Worm (Caenorhabditis elegans) whole organism, L1 larva: ENCODE data around the gene F26F4.8.

ENCODE experiments used
- aly-2 ChIP-seq: fragments of 150-350 bp; optimal IDR thresholded peaks from 2 replicates; lab custom pipeline; 2014; ENCODE audit warnings: missing biosample characterization, missing genetic modification characterization
- ama-1 ChIP-seq: fragments of 150-350 bp; optimal IDR thresholded peaks from 2 replicates; lab custom pipeline; 2014
- ceh-63 ChIP-seq: fragments of 200-800 bp; sonication (Bioruptor generic); optimal IDR thresholded peaks from 2 replicates; lab custom pipeline; 2018; ENCODE audit warnings: mild to moderate bottlenecking, missing genetic modification characterization, missing compliant biosample characterization
- ceh-82 ChIP-seq, 3 experiments: fragments of 150-350 bp in 1 of 3; sonication (generic microtip) in 2 of 3; optimal IDR thresholded peaks; 2 replicates each; lab custom pipeline; 2014 to 2017; ENCODE audit warnings: missing biosample characterization in 3 of 3, missing genetic modification characterization in 3 of 3
- ceh-88 ChIP-seq: fragments of 200-800 bp; sonication (Bioruptor generic); IDR thresholded peaks from 2 replicates; pipeline ENCODE4 v1.3.6; 2022; ENCODE audit warnings: missing genetic modification characterization, missing compliant biosample characterization
- ceh-90 ChIP-seq: sonication (generic microtip); optimal IDR thresholded peaks from 2 replicates; lab custom pipeline; 2016; ENCODE audit warnings: missing genetic modification characterization, missing compliant biosample characterization
- ces-1 ChIP-seq: fragments of 150-350 bp; optimal IDR thresholded peaks from 2 replicates; lab custom pipeline; 2014; ENCODE audit warnings: missing biosample characterization, missing genetic modification reagents, missing genetic modification characterization
- dsc-1 ChIP-seq: sonication (generic microtip); optimal IDR thresholded peaks from 2 replicates; lab custom pipeline; 2016; ENCODE audit warnings: mild to moderate bottlenecking, missing genetic modification characterization, missing compliant biosample characterization
- efl-1 ChIP-seq, 4 experiments: fragments of 150-350 bp; optimal IDR thresholded peaks in 3 of 4; peaks in 1 of 4; 1 replicate in 1 of 4; 2 replicates in 3 of 4; lab custom pipeline; 2014; ENCODE audit warnings: missing biosample characterization in 2 of 4, missing genetic modification characterization in 2 of 4, missing genetic modification reagents in 2 of 4
- efl-3 ChIP-seq: fragments of 200-800 bp; sonication (Bioruptor generic); optimal IDR thresholded peaks from 2 replicates; lab custom pipeline; 2018; ENCODE audit warnings: mild to moderate bottlenecking, missing genetic modification characterization, missing compliant biosample characterization
- egl-13 ChIP-seq: sonication (generic microtip); optimal IDR thresholded peaks from 2 replicates; lab custom pipeline; 2016; ENCODE audit warnings: missing genotype, missing genetic modification reagents, missing genetic modification characterization, missing compliant biosample characterization
- elt-2 ChIP-seq: sonication (generic microtip); optimal IDR thresholded peaks from 2 replicates; lab custom pipeline; 2016; ENCODE audit warnings: missing genetic modification characterization, mild to moderate bottlenecking, inconsistent platforms, missing compliant biosample characterization, missing genetic modification reagents
- ets-5 ChIP-seq: fragments of 200-800 bp; sonication (Bioruptor generic); IDR thresholded peaks from 2 replicates; pipeline ENCODE4 v1.3.6; 2022; ENCODE audit warnings: missing genetic modification characterization, missing compliant biosample characterization
- fkh-10 ChIP-seq: sonication (generic microtip); optimal IDR thresholded peaks from 2 replicates; lab custom pipeline; 2017; ENCODE audit warnings: missing biosample characterization, missing genetic modification reagents, missing genetic modification characterization
- fkh-4 ChIP-seq: sonication (generic microtip); optimal IDR thresholded peaks from 2 replicates; lab custom pipeline; 2016; ENCODE audit warnings: missing compliant biosample characterization, missing genetic modification characterization, borderline replicate concordance
- fkh-8 ChIP-seq: sonication (generic microtip); optimal IDR thresholded peaks from 2 replicates; lab custom pipeline; 2016; ENCODE audit warnings: mild to moderate bottlenecking, missing genetic modification characterization, missing compliant biosample characterization
- fos-1 ChIP-seq: fragments of 150-350 bp; optimal IDR thresholded peaks from 2 replicates; lab custom pipeline; 2014; ENCODE audit warnings: missing biosample characterization, missing genetic modification characterization
- hlh-4 ChIP-seq: sonication (generic microtip); optimal IDR thresholded peaks from 2 replicates; lab custom pipeline; 2016; ENCODE audit warnings: mild to moderate bottlenecking, missing genetic modification characterization, missing compliant biosample characterization
- isw-1 ChIP-seq: fragments of 200-800 bp; sonication (Bioruptor generic); IDR thresholded peaks from 2 replicates; pipeline ENCODE4 v1.3.6; 2022; ENCODE audit warnings: missing genetic modification characterization, missing compliant biosample characterization
- lin-13 ChIP-seq: fragments of 150-350 bp; optimal IDR thresholded peaks from 2 replicates; lab custom pipeline; 2014; ENCODE audit warnings: missing biosample characterization, missing genetic modification reagents, missing genetic modification characterization
- lin-15B ChIP-seq: fragments of 150-350 bp; sonication (generic microtip); optimal IDR thresholded peaks from 3 replicates; lab custom pipeline; 2014; ENCODE audit warnings: missing biosample characterization, missing genetic modification characterization
- lin-35 ChIP-seq, 2 experiments: fragments of 150-350 bp; optimal IDR thresholded peaks; 2 replicates each; lab custom pipeline; 2014; ENCODE audit warnings: missing biosample characterization in 2 of 2, missing genetic modification characterization in 2 of 2, missing genetic modification reagents in 2 of 2
- lin-39 ChIP-seq: fragments of 150-350 bp; optimal IDR thresholded peaks from 2 replicates; lab custom pipeline; 2014; ENCODE audit warnings: missing biosample characterization, missing genetic modification reagents, missing genetic modification characterization
- lsy-2 ChIP-seq, 2 experiments: fragments of 150-350 bp; optimal IDR thresholded peaks; 2 replicates each; lab custom pipeline; 2014; ENCODE audit warnings: missing biosample characterization in 2 of 2, missing genetic modification characterization in 2 of 2
- mef-2 ChIP-seq: fragments of 150-350 bp; optimal IDR thresholded peaks from 2 replicates; lab custom pipeline; 2014; ENCODE audit warnings: missing biosample characterization, missing genetic modification characterization
- mep-1 ChIP-seq: fragments of 150-350 bp; optimal IDR thresholded peaks from 2 replicates; lab custom pipeline; 2014; ENCODE audit warnings: missing biosample characterization, missing genetic modification characterization
- nhr-12 ChIP-seq: sonication (generic microtip); optimal IDR thresholded peaks from 2 replicates; lab custom pipeline; 2017; ENCODE audit warnings: missing biosample characterization, missing genetic modification characterization
- nhr-20 ChIP-seq: sonication (generic microtip); optimal IDR thresholded peaks from 2 replicates; lab custom pipeline; 2016; ENCODE audit warnings: mild to moderate bottlenecking, missing genetic modification characterization, missing compliant biosample characterization
- nhr-76 ChIP-seq: sonication (generic microtip); optimal IDR thresholded peaks from 2 replicates; lab custom pipeline; 2017; ENCODE audit warnings: missing biosample characterization, missing genetic modification characterization
- nhr-84 ChIP-seq: sonication (generic microtip); optimal IDR thresholded peaks from 2 replicates; lab custom pipeline; 2017; ENCODE audit warnings: missing biosample characterization, missing genetic modification characterization
- nhr-85 ChIP-seq: sonication (generic microtip); peaks from one replicate; lab custom pipeline; 2016; ENCODE audit warnings: missing genetic modification characterization, inconsistent platforms, missing compliant biosample characterization
- nhr-90 ChIP-seq: sonication (generic microtip); optimal IDR thresholded peaks from 2 replicates; lab custom pipeline; 2016; ENCODE audit warnings: mild to moderate bottlenecking, missing genetic modification characterization, missing compliant biosample characterization; ENCODE audit not compliant: poor library complexity
- pag-3 ChIP-seq: sonication (generic microtip); optimal IDR thresholded peaks from 2 replicates; lab custom pipeline; 2017; ENCODE audit warnings: missing genetic modification characterization, mild to moderate bottlenecking, missing compliant biosample characterization, antibody characterized with exemption, borderline replicate concordance; ENCODE audit not compliant: insufficient read depth
- pax-3 ChIP-seq: fragments of 200-800 bp; sonication (Bioruptor generic); optimal IDR thresholded peaks from 2 replicates; lab custom pipeline; 2018; ENCODE audit warnings: mild to moderate bottlenecking, missing genetic modification characterization, moderate library complexity, missing compliant biosample characterization
- pqm-1 ChIP-seq: sonication (generic microtip); optimal IDR thresholded peaks from 3 replicates; lab custom pipeline; 2017; ENCODE audit warnings: missing biosample characterization, missing genetic modification characterization
- skn-1 ChIP-seq: fragments of 150-350 bp; optimal IDR thresholded peaks from 2 replicates; lab custom pipeline; 2014; ENCODE audit warnings: missing biosample characterization, missing genetic modification characterization
- snpc-4 ChIP-seq: fragments of 150-350 bp; optimal IDR thresholded peaks from 2 replicates; lab custom pipeline; 2014; ENCODE audit warnings: missing biosample characterization, missing genetic modification characterization
- sox-4 ChIP-seq: sonication (generic microtip); optimal IDR thresholded peaks from 2 replicates; lab custom pipeline; 2016; ENCODE audit warnings: missing genetic modification characterization, missing compliant biosample characterization
- sptf-1 ChIP-seq: fragments of 150-350 bp; optimal IDR thresholded peaks from 2 replicates; lab custom pipeline; 2014; ENCODE audit warnings: missing biosample characterization, missing genetic modification characterization
- sup-37 ChIP-seq: fragments of 200-800 bp; sonication (Bioruptor generic); optimal IDR thresholded peaks from 2 replicates; lab custom pipeline; 2018; ENCODE audit warnings: mild to moderate bottlenecking, missing genetic modification characterization, missing compliant biosample characterization
- swsn-7 ChIP-seq: sonication (generic microtip); optimal IDR thresholded peaks from 2 replicates; lab custom pipeline; 2016; ENCODE audit warnings: missing genetic modification characterization, missing compliant biosample characterization
- tbx-2 ChIP-seq: sonication (generic microtip); optimal IDR thresholded peaks from 2 replicates; lab custom pipeline; 2016; ENCODE audit warnings: missing genetic modification characterization, missing compliant biosample characterization
- unc-130 ChIP-seq: fragments of 150-350 bp; optimal IDR thresholded peaks from 2 replicates; lab custom pipeline; 2017; ENCODE audit warnings: missing biosample characterization, missing genetic modification characterization, inconsistent platforms
- unc-30 ChIP-seq: sonication (generic microtip); optimal IDR thresholded peaks from 2 replicates; lab custom pipeline; 2017; ENCODE audit warnings: missing biosample characterization, missing genetic modification characterization
- unc-62 ChIP-seq: fragments of 150-350 bp; optimal IDR thresholded peaks from 2 replicates; lab custom pipeline; 2014; ENCODE audit warnings: missing biosample characterization, missing genetic modification reagents, missing genetic modification characterization
- xbp-1 ChIP-seq: sonication (generic microtip); optimal IDR thresholded peaks from 2 replicates; lab custom pipeline; 2016; ENCODE audit warnings: missing genetic modification characterization, missing compliant biosample characterization
- ztf-11 ChIP-seq, 2 experiments: sonication (generic microtip); optimal IDR thresholded peaks; 2 replicates each; lab custom pipeline; 2016 to 2017; ENCODE audit warnings: missing genetic modification characterization in 2 of 2, missing biosample characterization in 1 of 2, missing compliant biosample characterization in 1 of 2

F26F4.8 gene

ce11 chrIII:4912317-4912716, 7.0 kb upstream of the F26F4.8 start, which contains the start of the genes F26F4.9 and cee-1 (continued):
- TF ChIP-seq ceh-63 (GFP tag; lab: Kevin White, UChicago) (no peak), sox-4 (tag; lab: Kevin White, UChicago) (peak; percentile 87), ceh-82 (tag; optimal IDR thresholded peaks at IDR 0.05; lab: Kevin White, UChicago) (peak in 2 of 3 experiments; percentile 19 to 47), nhr-90 (tag; lab: Kevin White, UChicago) (peak; percentile 84), efl-1 (optimal IDR thresholded peaks at IDR 0.05; lab: Kevin White, UChicago) (peak; percentile 63 to 79), efl-1 (GFP tag; optimal IDR thresholded peaks at IDR 0.05 in 1 of 2; lab: Kevin White, UChicago) (peak; percentile 78 to 96), nhr-20 (tag; lab: Kevin White, UChicago) (peak; percentile 74), isw-1 (GFP tag; lab: Robert Waterston, UW) (peak; percentile 35), pqm-1 (tag; lab: Kevin White, UChicago) (no peak), egl-13 (tag; lab: Kevin White, UChicago) (peak; percentile 75), efl-3 (GFP tag; lab: Kevin White, UChicago) (no peak), nhr-85 (tag; lab: Kevin White, UChicago) (peak; percentile 82), swsn-7 (tag; lab: Kevin White, UChicago) (peak; percentile 70), elt-2 (tag; lab: Kevin White, UChicago) (peak; percentile 44), aly-2 (tag; lab: Kevin White, UChicago) (no peak), ama-1 (no peak), nhr-84 (tag; lab: Kevin White, UChicago) (no peak), fkh-4 (peak; percentile 91), pag-3 (tag; lab: Kevin White, UChicago) (no peak), lin-13 (GFP tag; lab: Kevin White, UChicago) (peak; percentile 21), pax-3 (peak; percentile 76), lin-35 (GFP tag; optimal IDR thresholded peaks at IDR 0.05; lab: Kevin White, UChicago) (peak; percentile 67 to 75), ceh-88 (no peak), snpc-4 (tag; lab: Kevin White, UChicago) (no peak), nhr-12 (tag; lab: Kevin White, UChicago) (no peak), ets-5 (no peak), sptf-1 (tag; lab: Kevin White, UChicago) (no peak), hlh-4 (tag; lab: Kevin White, UChicago) (peak; percentile 22), fkh-8 (tag; lab: Kevin White, UChicago) (peak; percentile 70), mep-1 (tag; lab: Kevin White, UChicago) (peak; percentile 84), unc-30 (no peak), lin-15B (tag; lab: Kevin White, UChicago) (no peak)

- TF ChIP-seq ceh-90 (tag; lab: Kevin White, UChicago) (no peak), sptf-1 (tag; lab: Kevin White, UChicago) (no peak), skn-1 (no peak), sup-37 (GFP tag; lab: Kevin White, UChicago) (no peak), egl-13 (tag; lab: Kevin White, UChicago) (no peak), ceh-82 (tag; optimal IDR thresholded peaks at IDR 0.05; lab: Kevin White, UChicago) (no peak)
Observed at ce11 chrIII:4910956-4911355, 5.7 kb upstream of the F26F4.8 start, which contains the start of gene F26F4.2. Gene F26F4.2 (plus strand): TSS chrIII:4911256.

ce11 chrIII:4909938-4910337, 4.7 kb upstream of the F26F4.8 start, which contains the start of gene F26F4.12:
Gene F26F4.12 (minus strand): TSS chrIII:4910038.
- no peak for TF ChIP-seq nhr-90 (tag; lab: Kevin White, UChicago)
- TF ChIP-seq ces-1 (GFP tag; lab: Kevin White, UChicago): no peak
- no peak for TF ChIP-seq unc-62
- TF ChIP-seq xbp-1: no peak
- TF ChIP-seq mef-2: no peak
- no peak for TF ChIP-seq nhr-12 (tag; lab: Kevin White, UChicago)
- no peak for TF ChIP-seq fkh-10 (GFP tag; lab: Kevin White, UChicago)
- TF ChIP-seq tbx-2 (tag; lab: Kevin White, UChicago): no peak
- no peak for TF ChIP-seq ztf-11 (tag; optimal IDR thresholded peaks at IDR 0.05; lab: Kevin White, UChicago)
- no peak for TF ChIP-seq nhr-76
- TF ChIP-seq lin-15B (tag; lab: Kevin White, UChicago): no peak
- TF ChIP-seq skn-1: no peak
- no peak for TF ChIP-seq lsy-2 (tag; optimal IDR thresholded peaks at IDR 0.05; lab: Kevin White, UChicago)
- no peak for TF ChIP-seq dsc-1 (tag; lab: Kevin White, UChicago)
- no peak for TF ChIP-seq lin-39 (tag; lab: Kevin White, UChicago)
- TF ChIP-seq ceh-82 (tag; optimal IDR thresholded peaks at IDR 0.05; lab: Kevin White, UChicago): no peak
- TF ChIP-seq fos-1 (tag; lab: Kevin White, UChicago): no peak
- no peak for TF ChIP-seq ets-5
- TF ChIP-seq unc-130 (tag; lab: Kevin White, UChicago): no peak
